Worm (Caenorhabditis elegans) whole organism, young adult: Measurements from ENCODE around the gene grl-6.

ENCODE experiments used
- B0019.2 ChIP-seq: fragments of 200-800 bp; sonication (Bioruptor generic); conservative IDR thresholded peaks from 2 replicates; pipeline ENCODE4 v1.3.6; 2022; ENCODE audit warnings: missing genetic modification reagents, missing genetic modification characterization, missing compliant biosample characterization
- B0261.1 ChIP-seq: sonication (generic microtip); optimal IDR thresholded peaks from 2 replicates; lab custom pipeline; 2016; ENCODE audit warnings: mild to moderate bottlenecking, missing genetic modification characterization, moderate library complexity, missing compliant biosample characterization
- K11D2.4 ChIP-seq: fragments of 200-800 bp; sonication (Bioruptor generic); IDR thresholded peaks from 2 replicates; pipeline ENCODE4 v1.3.6; 2022; ENCODE audit warnings: missing genetic modification reagents, missing genetic modification characterization, missing compliant biosample characterization
- Y53F4B.3 ChIP-seq: fragments of 200-800 bp; sonication (Bioruptor generic); IDR thresholded peaks from 2 replicates; pipeline ENCODE4 v1.3.6; 2022; ENCODE audit warnings: missing genetic modification reagents, missing genetic modification characterization, missing compliant biosample characterization
- Y95B8A.8 ChIP-seq: fragments of 200-800 bp; sonication (Bioruptor generic); IDR thresholded peaks from 2 replicates; pipeline ENCODE4 v1.3.6; 2022; ENCODE audit warnings: missing genetic modification reagents, missing genetic modification characterization, missing compliant biosample characterization
- ZK185.1 ChIP-seq: sonication (generic microtip); optimal IDR thresholded peaks from 2 replicates; lab custom pipeline; 2016; ENCODE audit warnings: mild to moderate bottlenecking, missing genetic modification characterization, missing compliant biosample characterization; ENCODE audit not compliant: poor library complexity, severe bottlenecking
- attf-6 ChIP-seq: fragments of 200-800 bp; sonication (Bioruptor generic); IDR thresholded peaks from 2 replicates; pipeline ENCODE4 v1.3.6; 2022; ENCODE audit warnings: missing genetic modification reagents, missing genetic modification characterization, missing compliant biosample characterization
- ccch-3 ChIP-seq: fragments of 200-800 bp; sonication (Bioruptor generic); optimal IDR thresholded peaks from 2 replicates; lab custom pipeline; 2018; ENCODE audit warnings: mild to moderate bottlenecking, missing genetic modification characterization, missing compliant biosample characterization
- ceh-27 ChIP-seq: fragments of 200-800 bp; sonication (Bioruptor generic); optimal IDR thresholded peaks from 2 replicates; lab custom pipeline; 2018; ENCODE audit warnings: mild to moderate bottlenecking, missing genetic modification characterization, moderate library complexity, missing compliant biosample characterization
- dpff-1 ChIP-seq: sonication (generic microtip); optimal IDR thresholded peaks from 2 replicates; lab custom pipeline; 2017; ENCODE audit warnings: mild to moderate bottlenecking, missing genetic modification characterization, missing compliant biosample characterization
- egl-18 ChIP-seq: fragments of 200-800 bp; sonication (Bioruptor generic); IDR thresholded peaks from 2 replicates; pipeline ENCODE4 v1.3.6; 2022; ENCODE audit warnings: missing genetic modification reagents, missing genetic modification characterization, missing compliant biosample characterization
- egl-44 ChIP-seq: fragments of 200-800 bp; sonication (Bioruptor generic); IDR thresholded peaks from 2 replicates; pipeline ENCODE4 v1.3.6; 2022; ENCODE audit warnings: missing genetic modification reagents, missing genetic modification characterization, missing compliant biosample characterization
- egrh-3 ChIP-seq: fragments of 200-800 bp; sonication (Bioruptor generic); IDR thresholded peaks from 2 replicates; pipeline ENCODE4 v1.3.6; 2022; ENCODE audit warnings: missing genetic modification reagents, missing genetic modification characterization, missing compliant biosample characterization
- ets-4 ChIP-seq: fragments of 200-800 bp; sonication (Bioruptor generic); optimal IDR thresholded peaks from 2 replicates; lab custom pipeline; 2018; ENCODE audit warnings: mild to moderate bottlenecking, missing genetic modification characterization, missing compliant biosample characterization
- gei-17 ChIP-seq: fragments of 200-800 bp; sonication (Bioruptor generic); optimal IDR thresholded peaks from 2 replicates; lab custom pipeline; 2018; ENCODE audit warnings: mild to moderate bottlenecking, missing genetic modification characterization, missing compliant biosample characterization
- hlh-12 ChIP-seq: sonication (generic microtip); optimal IDR thresholded peaks from 2 replicates; lab custom pipeline; 2016; ENCODE audit warnings: missing genetic modification characterization, missing compliant biosample characterization
- hmg-1.2 ChIP-seq: fragments of 200-800 bp; sonication (Bioruptor generic); IDR thresholded peaks from 2 replicates; pipeline ENCODE4 v1.3.6; 2022; ENCODE audit warnings: missing genetic modification reagents, missing genetic modification characterization, missing compliant biosample characterization
- hmg-20 ChIP-seq: fragments of 200-800 bp; sonication (Bioruptor generic); IDR thresholded peaks from 2 replicates; pipeline ENCODE4 v1.3.6; 2022; ENCODE audit warnings: missing genetic modification reagents, missing genetic modification characterization, missing compliant biosample characterization
- lin-54 ChIP-seq: fragments of 200-800 bp; sonication (Bioruptor generic); optimal IDR thresholded peaks from 2 replicates; lab custom pipeline; 2018; ENCODE audit warnings: mild to moderate bottlenecking, missing genetic modification characterization, missing compliant biosample characterization
- lsl-1 ChIP-seq: fragments of 200-800 bp; sonication (Bioruptor generic); optimal IDR thresholded peaks from 2 replicates; lab custom pipeline; 2018; ENCODE audit warnings: mild to moderate bottlenecking, missing genetic modification characterization, moderate library complexity, missing compliant biosample characterization
- madf-3 ChIP-seq: fragments of 200-800 bp; sonication (Bioruptor generic); IDR thresholded peaks from 2 replicates; pipeline ENCODE4 v1.3.6; 2022; ENCODE audit warnings: missing genetic modification reagents, missing genetic modification characterization, missing compliant biosample characterization
- nfya-1 ChIP-seq: sonication (generic microtip); optimal IDR thresholded peaks from 2 replicates; lab custom pipeline; 2017; ENCODE audit warnings: antibody characterized with exemption, missing compliant biosample characterization, missing genetic modification characterization, borderline replicate concordance; ENCODE audit not compliant: insufficient read depth
- nhr-80 ChIP-seq: sonication (generic microtip); optimal IDR thresholded peaks from 2 replicates; lab custom pipeline; 2016; ENCODE audit warnings: missing genetic modification characterization, missing compliant biosample characterization
- rec-8 ChIP-seq, 2 experiments: sonication (generic microtip); optimal IDR thresholded peaks; 2 replicates each; lab custom pipeline; 2016; ENCODE audit warnings: mild to moderate bottlenecking in 2 of 2, missing genetic modification characterization in 2 of 2, missing genetic modification reagents in 2 of 2, missing genotype in 2 of 2, missing biosample characterization in 1 of 2, missing compliant biosample characterization in 1 of 2, moderate library complexity in 1 of 2
- rpc-1 ChIP-seq, 2 experiments: fragments of 150-350 bp in 1 of 2; sonication (generic microtip) in 1 of 2; optimal IDR thresholded peaks; 2 replicates each; lab custom pipeline; 2014 to 2018; ENCODE audit warnings: missing biosample characterization in 1 of 2, missing genetic modification characterization in 1 of 2, missing genetic modification reagents in 1 of 2, missing genotype in 1 of 2
- snpc-1.3 ChIP-seq: sonication (generic microtip); optimal IDR thresholded peaks from 2 replicates; lab custom pipeline; 2017; ENCODE audit warnings: missing genetic modification characterization, mild to moderate bottlenecking, missing compliant biosample characterization, antibody characterized with exemption, moderate library complexity, missing genotype, missing genetic modification reagents; ENCODE audit not compliant: insufficient read depth
- tbp1 ChIP-seq: fragments of 200-800 bp; sonication (Bioruptor generic); optimal IDR thresholded peaks from 2 replicates; lab custom pipeline; 2018; ENCODE audit warnings: mild to moderate bottlenecking, missing genetic modification characterization, missing compliant biosample characterization
- tbx-9 ChIP-seq: sonication (generic microtip); optimal IDR thresholded peaks from 2 replicates; lab custom pipeline; 2016; ENCODE audit warnings: borderline replicate concordance, missing genetic modification characterization, inconsistent platforms, missing compliant biosample characterization
- zim-3 ChIP-seq: sonication (generic microtip); optimal IDR thresholded peaks from 2 replicates; lab custom pipeline; 2017; ENCODE audit warnings: mild to moderate bottlenecking, missing genetic modification characterization, moderate library complexity, missing compliant biosample characterization
- ztf-25 ChIP-seq: fragments of 200-800 bp; sonication (Bioruptor generic); IDR thresholded peaks from 2 replicates; pipeline ENCODE4 v1.3.6; 2022; ENCODE audit warnings: missing genetic modification reagents, missing genetic modification characterization, missing compliant biosample characterization
- ztf-26 ChIP-seq: sonication (generic microtip); optimal IDR thresholded peaks from 2 replicates; lab custom pipeline; 2017; ENCODE audit warnings: missing genetic modification characterization, missing compliant biosample characterization
- ztf-3 ChIP-seq: fragments of 200-800 bp; sonication (Bioruptor generic); optimal IDR thresholded peaks from 2 replicates; lab custom pipeline; 2018; ENCODE audit warnings: mild to moderate bottlenecking, missing genetic modification characterization, missing compliant biosample characterization

grl-6 gene

ce11 chrX:6467462-6467861 lies 16.7 kb upstream of the grl-6 start, which contains the start of gene C15B12.3:
C15B12.3 (minus strand) TSS chrX:6467562.
- TF ChIP-seq egl-44 (GFP tag; lab: Robert Waterston, UW) (no peak), ztf-26 (tag; lab: Kevin White, UChicago) (no peak), ZK185.1 (tag; lab: Kevin White, UChicago) (no peak), rpc-1 (optimal IDR thresholded peaks at IDR 0.05; lab: Kevin White, UChicago) (no peak), rpc-1 (tag; optimal IDR thresholded peaks at IDR 0.05; lab: Kevin White, UChicago) (peak; percentile 57), tbp1 (GFP tag; lab: Kevin White, UChicago) (peak; percentile 38), B0261.1 (tag; lab: Kevin White, UChicago) (peak; percentile 6), ztf-3 (GFP tag; lab: Kevin White, UChicago) (no peak), B0019.2 (GFP tag; lab: Robert Waterston, UW) (no peak), egl-18 (GFP tag; lab: Robert Waterston, UW) (no peak), ztf-25 (GFP tag; lab: Robert Waterston, UW) (no peak), snpc-1.3 (tag; lab: Kevin White, UChicago) (no peak)

DNA sequence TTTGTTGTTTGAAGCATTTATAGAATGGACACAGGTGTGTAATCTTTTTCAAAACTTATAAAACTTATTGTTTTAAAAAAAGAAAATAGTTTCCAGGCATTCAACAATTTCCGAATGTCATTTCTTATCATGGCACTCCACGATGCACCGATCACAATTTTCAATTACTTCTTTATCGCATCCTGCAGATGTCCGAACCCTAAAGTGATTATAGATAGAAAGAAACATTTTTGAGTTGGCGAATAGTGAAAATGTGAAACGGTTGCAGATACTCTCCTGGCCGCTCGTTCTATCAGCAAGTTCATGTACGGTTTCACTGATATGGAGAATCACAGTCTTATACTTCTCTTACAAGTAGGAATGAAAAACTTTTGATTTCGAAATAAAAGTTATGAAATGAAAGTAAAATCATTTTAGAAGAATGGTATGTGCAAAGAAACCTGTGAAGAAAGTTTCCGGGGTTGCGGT lies 12.3 kb upstream of the grl-6 start, which contains the start of gene C15B12.2:
Gene C15B12.2 (plus strand): TSS at position 418 of the 468 bp plus-strand sequence.
- TF ChIP-seq K11D2.4 = no peak
- no peak for TF ChIP-seq ccch-3 (GFP tag; lab: Kevin White, UChicago)
- TF ChIP-seq hmg-20 = no peak
- no peak for TF ChIP-seq Y95B8A.8 (GFP tag; lab: Robert Waterston, UW)
- no peak for TF ChIP-seq hlh-12
- TF ChIP-seq nhr-80 = peak; percentile 78
- no peak for TF ChIP-seq tbx-9 (tag; lab: Kevin White, UChicago)

- TF ChIP-seq hmg-1.2 (GFP tag; lab: Robert Waterston, UW) = no peak
- TF ChIP-seq, all 124 proteins: peak for 0
These were observed 11.7 kb upstream of the grl-6 start for ce11 chrX:6462479-6462878.

DNA sequence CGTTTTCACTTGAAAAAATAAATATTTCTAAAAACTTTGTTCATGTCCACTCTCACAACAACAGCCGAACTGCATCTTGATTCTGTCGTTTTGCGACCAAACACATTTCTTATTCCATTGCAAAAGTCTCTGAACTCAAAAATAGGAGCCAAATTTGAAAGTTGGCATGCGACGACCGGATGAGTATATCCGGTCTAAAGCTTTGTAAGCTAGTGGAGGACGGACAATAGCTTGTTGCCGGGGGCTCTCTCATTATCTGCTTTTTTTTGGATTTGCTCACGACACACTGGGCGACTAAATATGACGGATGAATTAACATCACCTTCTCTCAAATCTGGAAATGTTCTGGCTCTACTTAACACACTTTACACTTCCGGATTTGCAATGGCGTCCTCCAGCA lies 11.0 kb upstream of the grl-6 start, which contains the start of gene K04E7.1:
Gene K04E7.1 (plus strand): TSS at position 301 of the 400 bp plus-strand sequence.
- TF ChIP-seq tbx-9 (tag; lab: Kevin White, UChicago) = no peak
- TF ChIP-seq zim-3 (tag; lab: Kevin White, UChicago) = no peak
- TF ChIP-seq B0019.2 (GFP tag; lab: Robert Waterston, UW) = no peak
- no peak for TF ChIP-seq lin-54 (GFP tag; lab: Kevin White, UChicago)
- no peak for TF ChIP-seq dpff-1 (tag; lab: Kevin White, UChicago)
- TF ChIP-seq rpc-1 (optimal IDR thresholded peaks at IDR 0.05; lab: Kevin White, UChicago) = no peak
- TF ChIP-seq rpc-1 (tag; optimal IDR thresholded peaks at IDR 0.05; lab: Kevin White, UChicago) = no peak
- TF ChIP-seq ccch-3 (GFP tag; lab: Kevin White, UChicago) = no peak
- no peak for TF ChIP-seq egl-18 (GFP tag; lab: Robert Waterston, UW)
- no peak for TF ChIP-seq tbp1 (GFP tag; lab: Kevin White, UChicago)
- no peak for TF ChIP-seq gei-17

- TF ChIP-seq nhr-80 = peak; percentile 37
- TF ChIP-seq ceh-27 (GFP tag; lab: Kevin White, UChicago) = no peak
These were observed 9.4 kb upstream of the grl-6 start for ce11 chrX:6460123-6460522.

DNA sequence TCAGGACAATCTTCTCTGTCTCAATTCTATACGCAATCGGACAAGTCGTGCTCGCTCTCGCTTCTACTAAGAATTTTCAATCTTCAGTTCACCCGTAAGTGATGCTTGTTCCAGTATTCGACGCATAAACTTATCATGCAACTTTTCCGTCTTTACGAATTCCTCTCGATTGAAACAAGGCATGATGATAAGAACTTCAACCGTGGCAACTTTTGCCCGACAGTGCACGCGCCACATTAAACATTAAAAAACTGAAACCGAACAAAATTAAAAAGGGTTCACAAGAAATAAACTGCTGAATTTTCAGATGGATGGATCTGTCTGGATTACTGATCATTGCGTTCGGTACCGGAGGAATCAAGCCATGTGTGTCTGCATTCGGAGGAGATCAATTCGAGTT lies 7.7 kb upstream of the grl-6 start:
- TF ChIP-seq nhr-80 = peak; percentile 54
- TF ChIP-seq Y53F4B.3 (GFP tag; lab: Robert Waterston, UW) = no peak

ce11 chrX:6458001-6458400 lies 7.3 kb upstream of the grl-6 start:
- TF ChIP-seq madf-3 (GFP tag; lab: Robert Waterston, UW) (no peak), lsl-1 (GFP tag; lab: Kevin White, UChicago) (no peak), attf-6 (GFP tag; lab: Robert Waterston, UW) (no peak), egl-44 (GFP tag; lab: Robert Waterston, UW) (no peak), rec-8 (tag; optimal IDR thresholded peaks at IDR 0.05; lab: Kevin White, UChicago) (no peak), nfya-1 (tag; lab: Kevin White, UChicago) (no peak), ceh-27 (GFP tag; lab: Kevin White, UChicago) (no peak), ets-4 (GFP tag; lab: Kevin White, UChicago) (no peak), egrh-3 (GFP tag; lab: Robert Waterston, UW) (no peak)
